Worm (Caenorhabditis elegans) whole organism, young adult: ENCODE data around the gene such-1.

Source experiments
- B0019.2 ChIP-seq: fragments of 200-800 bp; sonication (Bioruptor generic); conservative IDR thresholded peaks from 2 replicates; pipeline ENCODE4 v1.3.6; 2022; ENCODE audit warnings: missing genetic modification reagents, missing genetic modification characterization, missing compliant biosample characterization
- B0035.1 ChIP-seq: sonication (generic microtip); optimal IDR thresholded peaks from 2 replicates; lab custom pipeline; 2016; ENCODE audit warnings: missing genetic modification characterization, mild to moderate bottlenecking, missing compliant biosample characterization, missing genotype, missing genetic modification reagents
- C06A6.2 ChIP-seq: fragments of 200-800 bp; sonication (Bioruptor generic); conservative IDR thresholded peaks from 2 replicates; pipeline ENCODE4 v1.3.6; 2022; ENCODE audit warnings: missing genetic modification characterization, missing compliant biosample characterization
- D2030.7 ChIP-seq: fragments of 200-800 bp; sonication (Bioruptor generic); IDR thresholded peaks from 2 replicates; pipeline ENCODE4 v1.3.6; 2022; ENCODE audit warnings: missing genetic modification reagents, missing genetic modification characterization, missing compliant biosample characterization
- F33H1.4 ChIP-seq: fragments of 200-800 bp; sonication (Bioruptor generic); IDR thresholded peaks from 2 replicates; pipeline ENCODE4 v1.3.6; 2022; ENCODE audit warnings: missing genetic modification reagents, missing genetic modification characterization, missing compliant biosample characterization
- F37B4.10 ChIP-seq: fragments of 200-800 bp; sonication (Bioruptor generic); IDR thresholded peaks from 2 replicates; pipeline ENCODE4 v1.3.6; 2022; ENCODE audit warnings: missing genetic modification characterization, missing compliant biosample characterization
- F49E8.2 ChIP-seq: sonication (generic microtip); optimal IDR thresholded peaks from 3 replicates; lab custom pipeline; 2017; ENCODE audit warnings: missing genetic modification characterization, mild to moderate bottlenecking, missing compliant biosample characterization, antibody characterized with exemption, moderate library complexity; ENCODE audit not compliant: insufficient read depth
- F52B5.7 ChIP-seq: sonication (generic microtip); optimal IDR thresholded peaks from 2 replicates; lab custom pipeline; 2016; ENCODE audit warnings: mild to moderate bottlenecking, missing genetic modification characterization, missing compliant biosample characterization
- F57A8.1 ChIP-seq: fragments of 200-800 bp; sonication (Bioruptor generic); optimal IDR thresholded peaks from 2 replicates; lab custom pipeline; 2018; ENCODE audit warnings: mild to moderate bottlenecking, missing genetic modification characterization, moderate library complexity, missing compliant biosample characterization
- K11D2.4 ChIP-seq: fragments of 200-800 bp; sonication (Bioruptor generic); IDR thresholded peaks from 2 replicates; pipeline ENCODE4 v1.3.6; 2022; ENCODE audit warnings: missing genetic modification reagents, missing genetic modification characterization, missing compliant biosample characterization
- K12H6.12 ChIP-seq: fragments of 200-800 bp; sonication (Bioruptor generic); optimal IDR thresholded peaks from 2 replicates; lab custom pipeline; 2018; ENCODE audit warnings: mild to moderate bottlenecking, missing genetic modification characterization, missing compliant biosample characterization
- akir-1 ChIP-seq: fragments of 200-800 bp; sonication (Bioruptor generic); optimal IDR thresholded peaks from 2 replicates; lab custom pipeline; 2018; ENCODE audit warnings: mild to moderate bottlenecking, missing genetic modification characterization, moderate library complexity, missing compliant biosample characterization
- aptf-2 ChIP-seq: fragments of 200-800 bp; sonication (Bioruptor generic); conservative IDR thresholded peaks from 2 replicates; pipeline ENCODE4 v1.3.6; 2022; ENCODE audit warnings: missing genetic modification reagents, missing genetic modification characterization, missing compliant biosample characterization
- attf-3 ChIP-seq: fragments of 200-800 bp; sonication (Bioruptor generic); conservative IDR thresholded peaks from 2 replicates; pipeline ENCODE4 v1.3.6; 2022; ENCODE audit warnings: missing genetic modification reagents, missing genetic modification characterization, missing compliant biosample characterization
- attf-5 ChIP-seq: fragments of 200-800 bp; sonication (Bioruptor generic); optimal IDR thresholded peaks from 2 replicates; lab custom pipeline; 2018; ENCODE audit warnings: mild to moderate bottlenecking, missing genetic modification characterization, missing compliant biosample characterization
- cebp-1 ChIP-seq, 2 experiments: fragments of 200-800 bp in 1 of 2; sonication (Bioruptor generic) in 1 of 2; sonication (generic microtip) in 1 of 2; IDR thresholded peaks in 1 of 2; optimal IDR thresholded peaks in 1 of 2; 2 replicates each; pipeline versions ENCODE4 v1.3.6 to Lab custom; 2017 to 2022; ENCODE audit warnings: missing compliant biosample characterization in 2 of 2, missing genetic modification characterization in 2 of 2, mild to moderate bottlenecking in 1 of 2, missing genetic modification reagents in 1 of 2, moderate library complexity in 1 of 2
- cebp-2 ChIP-seq: fragments of 200-800 bp; sonication (Bioruptor generic); IDR thresholded peaks from 2 replicates; pipeline ENCODE4 v1.3.6; 2022; ENCODE audit warnings: missing genetic modification characterization, missing compliant biosample characterization
- ceh-91 ChIP-seq: fragments of 200-800 bp; sonication (Bioruptor generic); IDR thresholded peaks from 2 replicates; pipeline ENCODE4 v1.3.6; 2022; ENCODE audit warnings: missing genetic modification reagents, missing genetic modification characterization, missing compliant biosample characterization
- chd-7 ChIP-seq: sonication (generic microtip); optimal IDR thresholded peaks from 2 replicates; lab custom pipeline; 2016; ENCODE audit warnings: mild to moderate bottlenecking, missing genetic modification characterization, moderate library complexity, missing compliant biosample characterization
- dox-1 ChIP-seq: fragments of 200-800 bp; sonication (Bioruptor generic); IDR thresholded peaks from 2 replicates; pipeline ENCODE4 v1.3.6; 2022; ENCODE audit warnings: missing genetic modification reagents, missing genetic modification characterization, missing compliant biosample characterization
- efl-1 ChIP-seq: fragments of 150-350 bp; optimal IDR thresholded peaks from 2 replicates; lab custom pipeline; 2014; ENCODE audit warnings: missing biosample characterization, missing genetic modification reagents, missing genetic modification characterization
- ets-4 ChIP-seq: fragments of 200-800 bp; sonication (Bioruptor generic); optimal IDR thresholded peaks from 2 replicates; lab custom pipeline; 2018; ENCODE audit warnings: mild to moderate bottlenecking, missing genetic modification characterization, missing compliant biosample characterization
- hsf-1 ChIP-seq: fragments of 200-800 bp; sonication (Bioruptor generic); IDR thresholded peaks from 2 replicates; pipeline ENCODE4 v1.3.6; 2022; ENCODE audit warnings: missing genetic modification reagents, missing genetic modification characterization, missing compliant biosample characterization
- lag-1 ChIP-seq: fragments of 200-800 bp; sonication (Bioruptor generic); IDR thresholded peaks from 2 replicates; pipeline ENCODE4 v1.3.6; 2022; ENCODE audit warnings: missing genetic modification reagents, missing genetic modification characterization, missing compliant biosample characterization
- lin-26 ChIP-seq: fragments of 200-800 bp; sonication (Bioruptor generic); IDR thresholded peaks from 2 replicates; pipeline ENCODE4 v1.3.6; 2022; ENCODE audit warnings: missing genetic modification reagents, missing genetic modification characterization, missing compliant biosample characterization
- lsl-1 ChIP-seq: fragments of 200-800 bp; sonication (Bioruptor generic); optimal IDR thresholded peaks from 2 replicates; lab custom pipeline; 2018; ENCODE audit warnings: mild to moderate bottlenecking, missing genetic modification characterization, moderate library complexity, missing compliant biosample characterization
- madf-6 ChIP-seq: fragments of 200-800 bp; sonication (Bioruptor generic); IDR thresholded peaks from 2 replicates; pipeline ENCODE4 v1.3.6; 2022; ENCODE audit warnings: missing genetic modification reagents, missing genetic modification characterization, missing compliant biosample characterization
- madf-8 ChIP-seq: fragments of 200-800 bp; sonication (Bioruptor generic); conservative IDR thresholded peaks from 2 replicates; pipeline ENCODE4 v1.3.6; 2022; ENCODE audit warnings: missing genetic modification reagents, missing genetic modification characterization, missing compliant biosample characterization
- mel-28 ChIP-seq: sonication (generic microtip); optimal IDR thresholded peaks from 2 replicates; lab custom pipeline; 2016; ENCODE audit warnings: borderline replicate concordance, mild to moderate bottlenecking, missing genetic modification characterization, missing compliant biosample characterization
- mes-4 ChIP-seq: sonication (generic microtip); optimal IDR thresholded peaks from 2 replicates; lab custom pipeline; 2016; ENCODE audit warnings: missing genotype, missing genetic modification characterization, missing compliant biosample characterization
- nhr-120 ChIP-seq: fragments of 200-800 bp; sonication (Bioruptor generic); IDR thresholded peaks from 2 replicates; pipeline ENCODE4 v1.3.6; 2022; ENCODE audit warnings: missing genetic modification characterization, missing compliant biosample characterization
- nhr-90 ChIP-seq: sonication (generic microtip); optimal IDR thresholded peaks from 2 replicates; lab custom pipeline; 2016; ENCODE audit warnings: missing genotype, mild to moderate bottlenecking, missing genetic modification characterization, missing compliant biosample characterization
- pha-4 ChIP-seq: fragments of 150-350 bp; sonication (generic microtip); optimal IDR thresholded peaks from 2 replicates; lab custom pipeline; 2014; ENCODE audit warnings: missing biosample characterization, missing genetic modification reagents, missing genetic modification characterization
- rec-8 ChIP-seq, 2 experiments: sonication (generic microtip); optimal IDR thresholded peaks; 2 replicates each; lab custom pipeline; 2016; ENCODE audit warnings: mild to moderate bottlenecking in 2 of 2, missing genetic modification characterization in 2 of 2, missing genetic modification reagents in 2 of 2, missing genotype in 2 of 2, missing biosample characterization in 1 of 2, missing compliant biosample characterization in 1 of 2, moderate library complexity in 1 of 2
- rpc-1 ChIP-seq, 2 experiments: fragments of 150-350 bp in 1 of 2; sonication (generic microtip) in 1 of 2; optimal IDR thresholded peaks; 2 replicates each; lab custom pipeline; 2014 to 2018; ENCODE audit warnings: missing biosample characterization in 1 of 2, missing genetic modification characterization in 1 of 2, missing genetic modification reagents in 1 of 2, missing genotype in 1 of 2
- snpc-3.4 ChIP-seq: sonication (generic microtip); optimal IDR thresholded peaks from 2 replicates; lab custom pipeline; 2017; ENCODE audit warnings: missing genetic modification characterization, mild to moderate bottlenecking, missing compliant biosample characterization, antibody characterized with exemption, moderate library complexity, missing genotype, missing genetic modification reagents
- tbx-9 ChIP-seq: sonication (generic microtip); optimal IDR thresholded peaks from 2 replicates; lab custom pipeline; 2016; ENCODE audit warnings: borderline replicate concordance, missing genetic modification characterization, inconsistent platforms, missing compliant biosample characterization
- unc-62 ChIP-seq: fragments of 150-350 bp; optimal IDR thresholded peaks from 2 replicates; lab custom pipeline; 2014; ENCODE audit warnings: missing biosample characterization, missing genetic modification reagents, missing genetic modification characterization
- xnd-1 ChIP-seq: sonication (generic microtip); optimal IDR thresholded peaks from 2 replicates; lab custom pipeline; 2016; ENCODE audit warnings: missing genotype, missing genetic modification reagents, missing genetic modification characterization, missing compliant biosample characterization
- zim-3 ChIP-seq: sonication (generic microtip); optimal IDR thresholded peaks from 2 replicates; lab custom pipeline; 2017; ENCODE audit warnings: mild to moderate bottlenecking, missing genetic modification characterization, moderate library complexity, missing compliant biosample characterization
- ztf-25 ChIP-seq: fragments of 200-800 bp; sonication (Bioruptor generic); IDR thresholded peaks from 2 replicates; pipeline ENCODE4 v1.3.6; 2022; ENCODE audit warnings: missing genetic modification reagents, missing genetic modification characterization, missing compliant biosample characterization

such-1 gene

ce11 chrIII:11535453-11535852, 11.9 kb upstream of the such-1 start:
- TF ChIP-seq K12H6.12 (tag; lab: Kevin White, UChicago) (no peak), F49E8.2 (tag; lab: Kevin White, UChicago) (no peak), chd-7 (no peak), attf-3 (GFP tag; lab: Robert Waterston, UW) (no peak), hsf-1 (no peak), unc-62 (GFP tag; lab: Kevin White, UChicago) (no peak), lin-26 (GFP tag; lab: Robert Waterston, UW) (no peak), cebp-2 (no peak), F57A8.1 (no peak), ets-4 (no peak), ztf-25 (GFP tag; lab: Robert Waterston, UW) (no peak), snpc-3.4 (no peak), efl-1 (no peak), lag-1 (GFP tag; lab: Robert Waterston, UW) (no peak), rpc-1 (optimal IDR thresholded peaks at IDR 0.05; lab: Kevin White, UChicago) (no peak), rpc-1 (tag; optimal IDR thresholded peaks at IDR 0.05; lab: Kevin White, UChicago) (no peak), pha-4 (tag; lab: Kevin White, UChicago) (no peak), F37B4.10 (GFP tag; lab: Robert Waterston, UW) (no peak), attf-5 (GFP tag; lab: Kevin White, UChicago) (no peak), lsl-1 (GFP tag; lab: Kevin White, UChicago) (no peak), tbx-9 (no peak)

- TF ChIP-seq madf-6 (GFP tag; lab: Robert Waterston, UW), result peak; percentile 41; the same call in 1 of the 2 replicates
- TF ChIP-seq F33H1.4 (GFP tag; lab: Robert Waterston, UW), result peak; percentile 74
- peak; percentile 74 for TF ChIP-seq lsl-1 (GFP tag; lab: Kevin White, UChicago)
- no peak for TF ChIP-seq akir-1
- no peak for TF ChIP-seq nhr-90
- TF ChIP-seq aptf-2 (GFP tag; lab: Robert Waterston, UW), result no peak
- TF ChIP-seq mel-28 (tag; lab: Kevin White, UChicago), result no peak
- no peak for TF ChIP-seq C06A6.2
- TF ChIP-seq ceh-91, result 0 out of 2 replicates have a peak, but pooled peaks have one; percentile 15
- TF ChIP-seq cebp-1 (GFP tag; IDR thresholded peaks at IDR 0.05; lab: Robert Waterston, UW), result no peak
- no peak for TF ChIP-seq cebp-1 (tag; optimal IDR thresholded peaks at IDR 0.05; lab: Kevin White, UChicago)
- no peak for TF ChIP-seq tbx-9
- no peak for TF ChIP-seq K11D2.4
- TF ChIP-seq B0019.2 (GFP tag; lab: Robert Waterston, UW), result no peak
- TF ChIP-seq mes-4 (tag; lab: Kevin White, UChicago), result no peak
- peak; percentile 29; the same call in 1 of the 2 replicates for TF ChIP-seq dox-1 (GFP tag; lab: Robert Waterston, UW)
- TF ChIP-seq D2030.7 (GFP tag; lab: Robert Waterston, UW), result no peak
- no peak for TF ChIP-seq rec-8 (tag; optimal IDR thresholded peaks at IDR 0.05; lab: Kevin White, UChicago)
- TF ChIP-seq B0035.1, result no peak
- TF ChIP-seq madf-8 (GFP tag; lab: Robert Waterston, UW), result 0 out of 2 replicates have a peak, but pooled peaks have one; percentile 16
- TF ChIP-seq nhr-120 (GFP tag; lab: Robert Waterston, UW), result no peak
- TF ChIP-seq xnd-1 (tag; lab: Kevin White, UChicago), result peak; percentile 53
- no peak for TF ChIP-seq F52B5.7 (tag; lab: Kevin White, UChicago)
- no peak for TF ChIP-seq zim-3
- TF ChIP-seq ztf-25 (GFP tag; lab: Robert Waterston, UW), result no peak
Measured at ce11 chrIII:11534624-11535079, 11.1 kb upstream of the such-1 start, which contains the start of gene nrps-1. Gene nrps-1 (plus strand): TSS chrIII:11534674.
